Fruit fly (Drosophila melanogaster) whole organism, prepupa: ENCODE results near the gene Ance.

Source experiments
- CG11294 ChIP-seq: fragments of 200-800 bp; sonication (Bioruptor generic); IDR thresholded peaks from 2 replicates; pipeline ENCODE4 v1.3.6; 2022; ENCODE audit warnings: missing biosample characterization, missing genetic modification characterization
- CG32006 ChIP-seq: fragments of 200-800 bp; sonication (Bioruptor generic); optimal IDR thresholded peaks from 3 replicates; lab custom pipeline; 2017; ENCODE audit warnings: missing biosample characterization, mild to moderate bottlenecking, missing genetic modification characterization
- CG8319 ChIP-seq: fragments of 200-800 bp; sonication (Bioruptor generic); optimal IDR thresholded peaks from 3 replicates; lab custom pipeline; 2016; ENCODE audit warnings: missing biosample characterization, missing genetic modification characterization
- Eip75B ChIP-seq: fragments of 200-800 bp; sonication (Bioruptor generic); optimal IDR thresholded peaks from 3 replicates; lab custom pipeline; 2016; ENCODE audit warnings: missing biosample characterization, missing genetic modification characterization
- Smox ChIP-seq: fragments of 200-800 bp; sonication (Bioruptor generic); optimal IDR thresholded peaks from 3 replicates; lab custom pipeline; 2016; ENCODE audit warnings: missing biosample characterization, missing genetic modification characterization

DNA sequence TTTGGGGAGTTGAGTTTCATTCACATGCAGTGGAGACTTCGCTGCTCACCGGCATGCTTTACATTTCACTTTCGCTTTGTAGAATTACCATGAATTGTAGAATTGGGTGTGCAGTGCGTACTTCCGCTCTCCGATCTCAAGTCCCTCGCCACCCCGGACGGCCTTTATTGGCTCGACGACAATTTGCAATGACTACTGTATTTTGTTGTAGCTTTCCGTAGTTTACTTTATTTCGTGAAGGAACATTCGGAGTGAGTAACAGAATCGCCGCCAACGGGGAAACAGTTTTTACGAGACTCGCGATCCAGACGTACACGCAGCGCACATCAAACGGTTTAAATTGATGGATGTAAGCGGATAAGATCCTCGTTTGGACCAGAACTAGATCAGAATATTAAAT lies 51.8 kb downstream of the Ance start, which contains the start of gene NimA:
- TF ChIP-seq CG32006 (GFP tag; lab: Kevin White, UChicago) = no peak
- TF ChIP-seq CG11294 (GFP tag; lab: Robert Waterston, UW) = no peak
- no peak for TF ChIP-seq Eip75B
- no peak for TF ChIP-seq Smox (GFP tag; lab: Kevin White, UChicago)
- no peak for TF ChIP-seq CG8319
